Fruit fly (Drosophila melanogaster) whole organism, embryonic: ENCODE measurements around the gene Oatp30B.
A peak's percentile ranks its signal among the peaks of the same experiment; 100 is the strongest.

Experiments used
- Atf-2 ChIP-seq: fragments of 200-800 bp; sonication (Bioruptor generic); optimal IDR thresholded peaks from 2 replicates; lab custom pipeline; 2016; ENCODE audit warnings: missing biosample characterization, missing genetic modification characterization
- Atf6 ChIP-seq: fragments of 200-800 bp; sonication (Bioruptor generic); IDR thresholded peaks from 2 replicates; pipeline ENCODE4 v1.3.6; 2022; ENCODE audit warnings: missing biosample characterization, missing genetic modification characterization
- Blimp-1 ChIP-seq: fragments of 200-800 bp; sonication (Bioruptor generic); optimal IDR thresholded peaks from 3 replicates; lab custom pipeline; 2018; ENCODE audit warnings: missing biosample characterization, missing genetic modification characterization, mild to moderate bottlenecking, moderate library complexity, missing genetic modification reagents
- CG10565 ChIP-seq: fragments of 200-800 bp; sonication (Bioruptor generic); optimal IDR thresholded peaks from 3 replicates; lab custom pipeline; 2016; ENCODE audit warnings: missing biosample characterization, mild to moderate bottlenecking, missing genetic modification characterization
- CG11247 ChIP-seq: fragments of 200-800 bp; sonication (Bioruptor generic); IDR thresholded peaks from 2 replicates; pipeline ENCODE4 v1.3.6; 2022; ENCODE audit warnings: missing biosample characterization, missing genetic modification characterization
- CG11560 ChIP-seq: fragments of 200-800 bp; sonication (Bioruptor generic); IDR thresholded peaks from 3 replicates; pipeline ENCODE4 v1.3.6; 2022; ENCODE audit warnings: missing biosample characterization, missing genetic modification characterization
- CG11723 ChIP-seq: fragments of 200-800 bp; sonication (Bioruptor generic); optimal IDR thresholded peaks from 2 replicates; lab custom pipeline; 2017; ENCODE audit warnings: missing biosample characterization, mild to moderate bottlenecking, missing genetic modification characterization
- CG14710 ChIP-seq: fragments of 200-800 bp; sonication (Bioruptor generic); optimal IDR thresholded peaks from 3 replicates; lab custom pipeline; 2019; ENCODE audit warnings: missing biosample characterization, mild to moderate bottlenecking, missing genetic modification characterization, moderate library complexity
- CG15601 ChIP-seq: fragments of 200-800 bp; sonication (Bioruptor generic); optimal IDR thresholded peaks from 3 replicates; lab custom pipeline; 2019; ENCODE audit warnings: missing biosample characterization, mild to moderate bottlenecking, missing genetic modification characterization, moderate library complexity
- CG16863 ChIP-seq: fragments of 200-800 bp; sonication (Bioruptor generic); optimal IDR thresholded peaks from 3 replicates; lab custom pipeline; 2016; ENCODE audit warnings: missing biosample characterization, missing genetic modification characterization
- CG17359 ChIP-seq: fragments of 200-800 bp; sonication (Bioruptor generic); optimal IDR thresholded peaks from 3 replicates; lab custom pipeline; 2018; ENCODE audit warnings: missing biosample characterization, mild to moderate bottlenecking, missing genetic modification characterization, moderate library complexity
- CG2889 ChIP-seq: fragments of 200-800 bp; sonication (Bioruptor generic); IDR thresholded peaks from 3 replicates; pipeline ENCODE4 v1.3.6; 2022; ENCODE audit warnings: missing biosample characterization, missing genetic modification characterization
- CG31224 ChIP-seq: fragments of 200-800 bp; sonication (Bioruptor generic); IDR thresholded peaks from 2 replicates; pipeline ENCODE4 v1.3.6; 2022; ENCODE audit warnings: missing biosample characterization, missing genetic modification characterization
- CG32767 ChIP-seq: fragments of 200-800 bp; sonication (Bioruptor generic); IDR thresholded peaks from 2 replicates; pipeline ENCODE4 v1.3.6; 2022; ENCODE audit warnings: missing biosample characterization, missing genetic modification characterization
- CG32772 ChIP-seq: fragments of 200-800 bp; sonication (Bioruptor generic); IDR thresholded peaks from 2 replicates; pipeline ENCODE4 v1.3.6; 2022; ENCODE audit warnings: missing biosample characterization, missing genetic modification characterization
- CG3281 ChIP-seq: fragments of 200-800 bp; sonication (Bioruptor generic); optimal IDR thresholded peaks from 3 replicates; lab custom pipeline; 2017; ENCODE audit warnings: missing biosample characterization, mild to moderate bottlenecking, missing genetic modification characterization
- CG42726 ChIP-seq: fragments of 200-800 bp; sonication (Bioruptor generic); IDR thresholded peaks from 2 replicates; pipeline ENCODE4 v1.3.6; 2022; ENCODE audit warnings: missing biosample characterization, missing genetic modification characterization; ENCODE audit not compliant: partially characterized antibody
- CG4328 ChIP-seq: fragments of 200-800 bp; sonication (Bioruptor generic); optimal IDR thresholded peaks from 3 replicates; lab custom pipeline; 2017; ENCODE audit warnings: missing biosample characterization, missing genetic modification reagents, missing genetic modification characterization
- CG4404 ChIP-seq: fragments of 200-800 bp; sonication (Bioruptor generic); IDR thresholded peaks from 2 replicates; pipeline ENCODE4 v1.3.6; 2022; ENCODE audit warnings: missing biosample characterization, missing genetic modification characterization
- CG7271 ChIP-seq: fragments of 200-800 bp; sonication (Bioruptor generic); optimal IDR thresholded peaks from 2 replicates; lab custom pipeline; 2018; ENCODE audit warnings: missing biosample characterization, mild to moderate bottlenecking, missing genetic modification characterization, moderate library complexity
- CG7556 ChIP-seq: fragments of 200-800 bp; sonication (Bioruptor generic); optimal IDR thresholded peaks from 2 replicates; lab custom pipeline; 2017; ENCODE audit warnings: missing biosample characterization, mild to moderate bottlenecking, missing genetic modification characterization
- CG7745 ChIP-seq: fragments of 200-800 bp; sonication (Bioruptor generic); optimal IDR thresholded peaks from 2 replicates; lab custom pipeline; 2018; ENCODE audit warnings: missing biosample characterization, mild to moderate bottlenecking, missing genetic modification characterization, moderate library complexity
- CG8924 ChIP-seq: fragments of 200-800 bp; optimal IDR thresholded peaks from 3 replicates; lab custom pipeline; 2019; ENCODE audit warnings: missing biosample characterization, mild to moderate bottlenecking, missing genetic modification characterization, moderate library complexity
- CG8944 ChIP-seq: fragments of 200-800 bp; sonication (Bioruptor generic); optimal IDR thresholded peaks from 3 replicates; lab custom pipeline; 2016; ENCODE audit warnings: missing biosample characterization, missing genetic modification characterization
- CG9817 ChIP-seq: fragments of 200-800 bp; sonication (Bioruptor generic); optimal IDR thresholded peaks from 2 replicates; lab custom pipeline; 2018; ENCODE audit warnings: missing biosample characterization, mild to moderate bottlenecking, missing genetic modification characterization, moderate library complexity
- CrebB ChIP-seq: fragments of 200-800 bp; sonication (Bioruptor generic); optimal IDR thresholded peaks from 3 replicates; lab custom pipeline; 2018; ENCODE audit warnings: missing biosample characterization, mild to moderate bottlenecking, missing genetic modification characterization
- E2f2 ChIP-seq: fragments of 200-800 bp; sonication (Bioruptor generic); IDR thresholded peaks from 2 replicates; pipeline ENCODE4 v1.3.6; 2022; ENCODE audit warnings: missing biosample characterization, missing genetic modification characterization
- GATAe ChIP-seq: fragments of 200-800 bp; sonication (Bioruptor generic); conservative IDR thresholded peaks from 2 replicates; pipeline ENCODE4 v1.3.6; 2022; ENCODE audit warnings: missing biosample characterization, missing genetic modification characterization
- H2.0 ChIP-seq: fragments of 200-800 bp; sonication (Bioruptor generic); IDR thresholded peaks from 2 replicates; pipeline ENCODE4 v1.3.6; 2022; ENCODE audit warnings: missing biosample characterization, missing genetic modification characterization
- Hand ChIP-seq: fragments of 200-800 bp; sonication (Bioruptor generic); optimal IDR thresholded peaks from 2 replicates; lab custom pipeline; 2017; ENCODE audit warnings: mild to moderate bottlenecking, missing biosample characterization, missing genetic modification reagents, missing genetic modification characterization
- Hey ChIP-seq: fragments of 200-800 bp; sonication (Bioruptor generic); optimal IDR thresholded peaks from 3 replicates; lab custom pipeline; 2018; ENCODE audit warnings: missing biosample characterization, mild to moderate bottlenecking, missing genetic modification characterization
- NK7.1 ChIP-seq: fragments of 200-800 bp; sonication (Bioruptor generic); optimal IDR thresholded peaks from 3 replicates; lab custom pipeline; 2016; ENCODE audit warnings: missing biosample characterization, missing genetic modification characterization
- ap ChIP-seq: fragments of 200-800 bp; sonication (Bioruptor generic); IDR thresholded peaks from 2 replicates; pipeline ENCODE4 v1.3.6; 2022; ENCODE audit warnings: missing biosample characterization, missing genetic modification characterization
- ato ChIP-seq: fragments of 200-800 bp; sonication (Bioruptor generic); IDR thresholded peaks from 2 replicates; pipeline ENCODE4 v1.3.6; 2022; ENCODE audit warnings: missing biosample characterization, missing genetic modification characterization; ENCODE audit not compliant: partially characterized antibody
- bbx ChIP-seq: fragments of 200-800 bp; sonication (Bioruptor generic); IDR thresholded peaks from 2 replicates; pipeline ENCODE4 v1.3.6; 2022; ENCODE audit warnings: missing biosample characterization, missing genetic modification characterization; ENCODE audit not compliant: partially characterized antibody
- chm ChIP-seq: fragments of 200-800 bp; sonication (Bioruptor generic); IDR thresholded peaks from 2 replicates; pipeline ENCODE4 v1.3.6; 2022; ENCODE audit warnings: missing biosample characterization, missing genetic modification characterization
- da ChIP-seq: fragments of 200-800 bp; sonication (Bioruptor generic); optimal IDR thresholded peaks from 2 replicates; lab custom pipeline; 2016; ENCODE audit warnings: missing biosample characterization, missing genetic modification characterization
- dan ChIP-seq: fragments of 200-800 bp; sonication (Bioruptor generic); IDR thresholded peaks from 2 replicates; pipeline ENCODE4 v1.3.6; 2022; ENCODE audit warnings: missing biosample characterization, missing genetic modification characterization
- esg ChIP-seq: fragments of 200-800 bp; sonication (Bioruptor generic); conservative IDR thresholded peaks from 2 replicates; pipeline ENCODE4 v1.3.6; 2022; ENCODE audit warnings: missing biosample characterization, missing genetic modification characterization
- ewg ChIP-seq: fragments of 200-800 bp; sonication (Bioruptor generic); optimal IDR thresholded peaks from 3 replicates; lab custom pipeline; 2017; ENCODE audit warnings: mild to moderate bottlenecking, missing biosample characterization, missing genetic modification reagents, missing genetic modification characterization
- gcm ChIP-seq: fragments of 200-800 bp; sonication (Bioruptor generic); optimal IDR thresholded peaks from 2 replicates; lab custom pipeline; 2019; ENCODE audit warnings: missing biosample characterization, mild to moderate bottlenecking, missing genetic modification characterization, moderate library complexity
- gro ChIP-seq: fragments of 200-800 bp; sonication (Bioruptor generic); optimal IDR thresholded peaks from 2 replicates; lab custom pipeline; 2016; ENCODE audit warnings: missing biosample characterization, missing genetic modification characterization
- her ChIP-seq: fragments of 200-800 bp; sonication (Bioruptor generic); optimal IDR thresholded peaks from 2 replicates; lab custom pipeline; 2016; ENCODE audit warnings: missing biosample characterization, missing genetic modification characterization
- pita ChIP-seq: fragments of 200-800 bp; sonication (Bioruptor generic); optimal IDR thresholded peaks from 2 replicates; lab custom pipeline; 2017; ENCODE audit warnings: missing biosample characterization, mild to moderate bottlenecking, missing genetic modification characterization
- sd ChIP-seq: fragments of 200-800 bp; sonication (Bioruptor generic); optimal IDR thresholded peaks from 3 replicates; lab custom pipeline; 2018; ENCODE audit warnings: missing biosample characterization, mild to moderate bottlenecking, missing genetic modification characterization, moderate library complexity
- sisA ChIP-seq: fragments of 200-800 bp; sonication (Bioruptor generic); IDR thresholded peaks from 2 replicates; pipeline ENCODE4 v1.3.6; 2022; ENCODE audit warnings: missing biosample characterization, missing genetic modification characterization
- sna ChIP-seq: fragments of 200-800 bp; sonication (Bioruptor generic); IDR thresholded peaks from 2 replicates; pipeline ENCODE4 v1.3.6; 2022; ENCODE audit warnings: missing biosample characterization, missing genetic modification characterization; ENCODE audit not compliant: partially characterized antibody
- trh ChIP-seq: fragments of 200-800 bp; sonication (Bioruptor generic); optimal IDR thresholded peaks from 2 replicates; lab custom pipeline; 2016; ENCODE audit warnings: missing biosample characterization, missing genetic modification characterization
- usp ChIP-seq: fragments of >200 bp; optimal IDR thresholded peaks from 2 replicates; lab custom pipeline; 2017; ENCODE audit warnings: missing biosample characterization, missing genetic modification characterization
- wek ChIP-seq: fragments of 200-800 bp; sonication (Bioruptor generic); optimal IDR thresholded peaks from 3 replicates; lab custom pipeline; 2018; ENCODE audit warnings: missing biosample characterization, mild to moderate bottlenecking, missing genetic modification characterization, moderate library complexity
- zfh2 ChIP-seq: fragments of 200-800 bp; sonication (Bioruptor generic); optimal IDR thresholded peaks from 2 replicates; lab custom pipeline; 2016; ENCODE audit warnings: missing biosample characterization, missing genetic modification characterization

Oatp30B gene

dm6 chr2L:9525719-9526118 is 4.7 kb downstream of the Oatp30B start (continued):
- TF ChIP-seq bbx (GFP tag; lab: Robert Waterston, UW) (no peak), CG8944 (peak; percentile 80), zfh2 (GFP tag; lab: Kevin White, UChicago) (peak; percentile 18), CG31224 (GFP tag; lab: Robert Waterston, UW) (peak; percentile 89), Hand (GFP tag; lab: Kevin White, UChicago) (peak; percentile 69), CG2889 (0 out of 3 replicates have a peak, but pooled peaks have one; percentile 41), ewg (GFP tag; lab: Kevin White, UChicago) (peak; percentile 71), esg (GFP tag; lab: Robert Waterston, UW) (no peak), CG9817 (tag; lab: Kevin White, UChicago) (peak; percentile 59), ato (GFP tag; lab: Robert Waterston, UW) (no peak), Atf6 (peak; percentile 91), Blimp-1 (GFP tag; lab: Kevin White, UChicago) (peak; percentile 85), CG7556 (GFP tag; lab: Kevin White, UChicago) (peak; percentile 83), pita (GFP tag; lab: Kevin White, UChicago) (no peak), CG11247 (GFP tag; lab: Robert Waterston, UW) (peak; percentile 73), sisA (GFP tag; lab: Robert Waterston, UW) (no peak), CG17359 (tag; lab: Kevin White, UChicago) (peak; percentile 89), CG15601 (tag; lab: Kevin White, UChicago) (peak; percentile 96), gro (peak; percentile 88), CG14710 (tag; lab: Kevin White, UChicago) (peak; percentile 88), usp (GFP tag; lab: Kevin White, UChicago) (no peak), dan (GFP tag; lab: Robert Waterston, UW) (no peak), CG42726 (GFP tag; lab: Robert Waterston, UW) (no peak), CG32767 (GFP tag; lab: Robert Waterston, UW) (peak; percentile 82), CG11560 (no peak), her (GFP tag; lab: Kevin White, UChicago) (peak; percentile 91), GATAe (no peak), ap (GFP tag; lab: Robert Waterston, UW) (peak; percentile 27; the same call in 1 of the 2 replicates), gcm (GFP tag; lab: Kevin White, UChicago) (peak; percentile 85), CG11723 (GFP tag; lab: Kevin White, UChicago) (peak; percentile 86), trh (GFP tag; lab: Kevin White, UChicago) (peak; percentile 66), CG4404 (GFP tag; lab: Robert Waterston, UW) (no peak), H2.0 (GFP tag; lab: Robert Waterston, UW) (peak; percentile 81), CG16863 (GFP tag; lab: Kevin White, UChicago) (peak; percentile 89), Atf-2 (peak; percentile 76), chm (peak; percentile 94), Hey (peak; percentile 91), CG4328 (GFP tag; lab: Kevin White, UChicago) (peak; percentile 94), da (peak; percentile 68), CG3281 (GFP tag; lab: Kevin White, UChicago) (peak; percentile 87), E2f2 (GFP tag; lab: Robert Waterston, UW) (peak; percentile 71), CG7271 (peak; percentile 85), CG32772 (GFP tag; lab: Robert Waterston, UW) (no peak), NK7.1 (peak; percentile 50), CG8924 (tag; lab: Kevin White, UChicago) (peak; percentile 82), CG7745 (peak; percentile 94), CG10565 (GFP tag; lab: Kevin White, UChicago) (peak; percentile 8), CrebB (tag; lab: Kevin White, UChicago) (peak; percentile 97), sna (no peak), wek (GFP tag; lab: Kevin White, UChicago) (peak; percentile 95), sd (peak; percentile 89)
